Fruit fly (Drosophila melanogaster) whole organism, embryonic: ENCODE data around the gene Tsc1.

Source experiments
- Ada2b ChIP-seq: fragments of 200-800 bp; sonication (Bioruptor generic); IDR thresholded peaks from 2 replicates; pipeline ENCODE4 v1.3.6; 2022; ENCODE audit warnings: missing biosample characterization, missing genetic modification characterization
- Antp ChIP-seq: fragments of 200-800 bp; sonication (Bioruptor generic); optimal IDR thresholded peaks from 3 replicates; lab custom pipeline; 2016; ENCODE audit warnings: missing biosample characterization, missing genetic modification characterization
- Atf-2 ChIP-seq: fragments of 200-800 bp; sonication (Bioruptor generic); optimal IDR thresholded peaks from 2 replicates; lab custom pipeline; 2016; ENCODE audit warnings: missing biosample characterization, missing genetic modification characterization
- Awh ChIP-seq: fragments of 200-800 bp; sonication (Bioruptor generic); IDR thresholded peaks from 2 replicates; pipeline ENCODE4, ENCODE4 v1.3.6; 2022; ENCODE audit warnings: missing biosample characterization, missing genetic modification characterization
- B-H2 ChIP-seq: fragments of 200-800 bp; sonication (Bioruptor generic); optimal IDR thresholded peaks from 2 replicates; lab custom pipeline; 2018; ENCODE audit warnings: missing biosample characterization, mild to moderate bottlenecking, missing genetic modification characterization
- Bdp1 ChIP-seq: fragments of 200-800 bp; sonication (Bioruptor generic); optimal IDR thresholded peaks from 3 replicates; lab custom pipeline; 2016; ENCODE audit warnings: missing biosample characterization, missing genetic modification characterization
- CG10543 ChIP-seq: fragments of 200-800 bp; sonication (Bioruptor generic); optimal IDR thresholded peaks from 3 replicates; lab custom pipeline; 2017; ENCODE audit warnings: missing biosample characterization, mild to moderate bottlenecking, missing genetic modification characterization, moderate library complexity
- CG10979 ChIP-seq: fragments of 200-800 bp; sonication (Bioruptor generic); optimal IDR thresholded peaks from 2 replicates; lab custom pipeline; 2018; ENCODE audit warnings: missing biosample characterization, mild to moderate bottlenecking, missing genetic modification characterization, moderate library complexity
- CG12071 ChIP-seq: fragments of 200-800 bp; sonication (Bioruptor generic); optimal IDR thresholded peaks from 3 replicates; lab custom pipeline; 2018; ENCODE audit warnings: missing biosample characterization, mild to moderate bottlenecking, missing genetic modification characterization
- CG12104 ChIP-seq: fragments of 200-800 bp; sonication (Bioruptor generic); optimal IDR thresholded peaks from 3 replicates; lab custom pipeline; 2016; ENCODE audit warnings: missing biosample characterization, missing genetic modification characterization
- CG12155 ChIP-seq: fragments of 200-800 bp; sonication (Bioruptor generic); optimal IDR thresholded peaks from 3 replicates; lab custom pipeline; 2016; ENCODE audit warnings: missing biosample characterization, missing genetic modification characterization
- CG1233 ChIP-seq: fragments of 200-800 bp; sonication (Bioruptor generic); optimal IDR thresholded peaks from 4 replicates; lab custom pipeline; 2018; ENCODE audit warnings: missing biosample characterization, mild to moderate bottlenecking, missing genetic modification characterization
- CG12391 ChIP-seq: fragments of 200-800 bp; sonication (Bioruptor generic); optimal IDR thresholded peaks from 3 replicates; lab custom pipeline; 2018; ENCODE audit warnings: missing biosample characterization, mild to moderate bottlenecking, missing genetic modification characterization, moderate library complexity
- CG13894 ChIP-seq: fragments of 200-800 bp; sonication (Bioruptor generic); optimal IDR thresholded peaks from 3 replicates; lab custom pipeline; 2018; ENCODE audit warnings: missing biosample characterization, mild to moderate bottlenecking, missing genetic modification characterization, moderate library complexity
- CG15269 ChIP-seq: fragments of 200-800 bp; sonication (Bioruptor generic); optimal IDR thresholded peaks from 2 replicates; lab custom pipeline; 2018; ENCODE audit warnings: missing biosample characterization, mild to moderate bottlenecking, missing genetic modification characterization, moderate library complexity
- CG1647 ChIP-seq: fragments of 200-800 bp; sonication (Bioruptor generic); optimal IDR thresholded peaks from 3 replicates; lab custom pipeline; 2016; ENCODE audit warnings: missing biosample characterization, missing genetic modification characterization
- CG18476 ChIP-seq: fragments of 200-800 bp; sonication (Bioruptor generic); optimal IDR thresholded peaks from 2 replicates; lab custom pipeline; 2016; ENCODE audit warnings: missing biosample characterization, mild to moderate bottlenecking, missing genetic modification characterization
- CG3838 ChIP-seq: fragments of 200-800 bp; sonication (Bioruptor generic); optimal IDR thresholded peaks from 3 replicates; lab custom pipeline; 2016; ENCODE audit warnings: missing biosample characterization, missing genetic modification characterization
- CG4404 ChIP-seq: fragments of 200-800 bp; sonication (Bioruptor generic); IDR thresholded peaks from 2 replicates; pipeline ENCODE4 v1.3.6; 2022; ENCODE audit warnings: missing biosample characterization, missing genetic modification characterization
- CG5953 ChIP-seq: fragments of 200-800 bp; sonication (Bioruptor generic); IDR thresholded peaks from 2 replicates; pipeline ENCODE4 v1.3.6; 2022; ENCODE audit warnings: missing biosample characterization, missing genetic modification characterization
- CG6654 ChIP-seq: fragments of 200-800 bp; sonication (Bioruptor generic); optimal IDR thresholded peaks from 2 replicates; lab custom pipeline; 2017; ENCODE audit warnings: missing biosample characterization, mild to moderate bottlenecking, missing genetic modification characterization
- CG6683 ChIP-seq: fragments of 200-800 bp; sonication (Bioruptor generic); optimal IDR thresholded peaks from 2 replicates; lab custom pipeline; 2017; ENCODE audit warnings: missing biosample characterization, mild to moderate bottlenecking, missing genetic modification characterization, missing genetic modification reagents
- CG6791 ChIP-seq: fragments of 200-800 bp; sonication (Bioruptor generic); IDR thresholded peaks from 3 replicates; pipeline ENCODE4 v1.3.6; 2022; ENCODE audit warnings: missing biosample characterization, missing genetic modification characterization; ENCODE audit not compliant: partially characterized antibody
- CG7745 ChIP-seq: fragments of 200-800 bp; sonication (Bioruptor generic); optimal IDR thresholded peaks from 2 replicates; lab custom pipeline; 2018; ENCODE audit warnings: missing biosample characterization, mild to moderate bottlenecking, missing genetic modification characterization, moderate library complexity
- CG7928 ChIP-seq: fragments of 200-800 bp; sonication (Bioruptor generic); optimal IDR thresholded peaks from 2 replicates; lab custom pipeline; 2017; ENCODE audit warnings: missing biosample characterization, mild to moderate bottlenecking, missing genetic modification characterization
- CG9215 ChIP-seq: fragments of 200-800 bp; sonication (Bioruptor generic); IDR thresholded peaks from 2 replicates; pipeline ENCODE4 v1.3.6; 2022; ENCODE audit warnings: missing biosample characterization, missing genetic modification characterization
- Doc2 ChIP-seq: fragments of 200-800 bp; sonication (Bioruptor generic); IDR thresholded peaks from 2 replicates; pipeline ENCODE4 v1.3.6; 2022; ENCODE audit warnings: missing biosample characterization, missing genetic modification characterization
- E2f1 ChIP-seq: fragments of 200-800 bp; sonication (Bioruptor generic); IDR thresholded peaks from 2 replicates; pipeline ENCODE4 v1.3.6; 2022; ENCODE audit warnings: missing biosample characterization, missing genetic modification characterization
- Gsc ChIP-seq: fragments of 200-800 bp; sonication (Bioruptor generic); IDR thresholded peaks from 2 replicates; pipeline ENCODE4 v1.3.6; 2022; ENCODE audit warnings: missing biosample characterization, missing genetic modification characterization
- HLH4C ChIP-seq: fragments of 200-800 bp; sonication (Bioruptor generic); IDR thresholded peaks from 3 replicates; pipeline ENCODE4 v1.3.6; 2022; ENCODE audit warnings: missing biosample characterization, missing genetic modification characterization; ENCODE audit not compliant: partially characterized antibody
- HmgD ChIP-seq: fragments of 200-800 bp; sonication (Bioruptor generic); optimal IDR thresholded peaks from 3 replicates; lab custom pipeline; 2016; ENCODE audit warnings: missing biosample characterization, missing genetic modification characterization
- Hr39 ChIP-seq: fragments of >200 bp; optimal IDR thresholded peaks from 2 replicates; lab custom pipeline; 2017
- Hsf ChIP-seq: fragments of 200-800 bp; sonication (Bioruptor generic); optimal IDR thresholded peaks from 3 replicates; lab custom pipeline; 2016; ENCODE audit warnings: missing biosample characterization, missing genetic modification characterization
- Mes4 ChIP-seq: fragments of 200-800 bp; sonication (Bioruptor generic); optimal IDR thresholded peaks from 2 replicates; lab custom pipeline; 2016; ENCODE audit warnings: missing biosample characterization, missing genetic modification characterization
- NfI ChIP-seq: fragments of 200-800 bp; sonication (Bioruptor generic); optimal IDR thresholded peaks from 3 replicates; lab custom pipeline; 2018; ENCODE audit warnings: missing biosample characterization, mild to moderate bottlenecking, missing genetic modification characterization, moderate library complexity
- Oli ChIP-seq: fragments of 200-800 bp; sonication (Bioruptor generic); optimal IDR thresholded peaks from 2 replicates; lab custom pipeline; 2018; ENCODE audit warnings: missing biosample characterization, mild to moderate bottlenecking, missing genetic modification characterization, moderate library complexity
- ac ChIP-seq: fragments of 200-800 bp; sonication (Bioruptor generic); optimal IDR thresholded peaks from 3 replicates; lab custom pipeline; 2017; ENCODE audit warnings: missing biosample characterization, mild to moderate bottlenecking, missing genetic modification characterization
- bowl ChIP-seq: fragments of 200-800 bp; sonication (Bioruptor generic); IDR thresholded peaks from 2 replicates; pipeline ENCODE4 v1.3.6; 2022; ENCODE audit warnings: missing biosample characterization, missing genetic modification characterization
- btn ChIP-seq: fragments of 200-800 bp; sonication (Bioruptor generic); optimal IDR thresholded peaks from 2 replicates; lab custom pipeline; 2016; ENCODE audit warnings: missing biosample characterization, missing genetic modification characterization
- cg ChIP-seq: fragments of 200-800 bp; sonication (Bioruptor generic); optimal IDR thresholded peaks from 3 replicates; lab custom pipeline; 2019; ENCODE audit warnings: missing biosample characterization, mild to moderate bottlenecking, missing genetic modification characterization, moderate library complexity
- chm ChIP-seq: fragments of 200-800 bp; sonication (Bioruptor generic); IDR thresholded peaks from 2 replicates; pipeline ENCODE4 v1.3.6; 2022; ENCODE audit warnings: missing biosample characterization, missing genetic modification characterization
- dpn ChIP-seq, 2 experiments: fragments of 200-800 bp; sonication (Bioruptor generic); optimal IDR thresholded peaks; 3 replicates each; lab custom pipeline; 2016; ENCODE audit warnings: missing biosample characterization in 2 of 2, missing genetic modification characterization in 2 of 2
- dysf ChIP-seq: fragments of 200-800 bp; sonication (Bioruptor generic); IDR thresholded peaks from 3 replicates; pipeline ENCODE4 v1.3.6; 2022; ENCODE audit warnings: missing biosample characterization, missing genetic modification characterization
- ems ChIP-seq: fragments of 200-800 bp; sonication (Bioruptor generic); optimal IDR thresholded peaks from 3 replicates; lab custom pipeline; 2016; ENCODE audit warnings: missing biosample characterization, missing genetic modification characterization
- fd96Cb ChIP-seq: fragments of 200-800 bp; sonication (Bioruptor generic); optimal IDR thresholded peaks from 2 replicates; lab custom pipeline; 2018; ENCODE audit warnings: missing biosample characterization, mild to moderate bottlenecking, missing genetic modification characterization, moderate library complexity
- grn ChIP-seq: fragments of 200-800 bp; sonication (Bioruptor generic); optimal IDR thresholded peaks from 3 replicates; lab custom pipeline; 2017; ENCODE audit warnings: missing biosample characterization, missing genetic modification characterization
- her ChIP-seq: fragments of 200-800 bp; sonication (Bioruptor generic); optimal IDR thresholded peaks from 2 replicates; lab custom pipeline; 2016; ENCODE audit warnings: missing biosample characterization, missing genetic modification characterization
- lola ChIP-seq, 3 experiments: fragments of >200 bp in 2 of 3; fragments of 200-800 bp in 1 of 3; sonication (Bioruptor generic) in 1 of 3; optimal IDR thresholded peaks; 2 replicates each; lab custom pipeline; 2017 to 2019; ENCODE audit warnings: missing biosample characterization in 3 of 3, missing genetic modification characterization in 3 of 3, mild to moderate bottlenecking in 1 of 3, moderate library complexity in 1 of 3
- odd ChIP-seq: fragments of 200-800 bp; sonication (Bioruptor generic); optimal IDR thresholded peaks from 2 replicates; lab custom pipeline; 2017; ENCODE audit warnings: missing biosample characterization, mild to moderate bottlenecking, missing genetic modification characterization
- org-1 ChIP-seq: fragments of 200-800 bp; sonication (Bioruptor generic); optimal IDR thresholded peaks from 2 replicates; lab custom pipeline; 2017; ENCODE audit warnings: missing biosample characterization, missing genetic modification characterization
- twi ChIP-seq: fragments of 200-800 bp; optimal IDR thresholded peaks from 2 replicates; lab custom pipeline; 2019; ENCODE audit warnings: missing biosample characterization, mild to moderate bottlenecking, missing genetic modification characterization, moderate library complexity
- usp ChIP-seq: fragments of >200 bp; optimal IDR thresholded peaks from 2 replicates; lab custom pipeline; 2017; ENCODE audit warnings: missing biosample characterization, missing genetic modification characterization

Tsc1 gene

DNA sequence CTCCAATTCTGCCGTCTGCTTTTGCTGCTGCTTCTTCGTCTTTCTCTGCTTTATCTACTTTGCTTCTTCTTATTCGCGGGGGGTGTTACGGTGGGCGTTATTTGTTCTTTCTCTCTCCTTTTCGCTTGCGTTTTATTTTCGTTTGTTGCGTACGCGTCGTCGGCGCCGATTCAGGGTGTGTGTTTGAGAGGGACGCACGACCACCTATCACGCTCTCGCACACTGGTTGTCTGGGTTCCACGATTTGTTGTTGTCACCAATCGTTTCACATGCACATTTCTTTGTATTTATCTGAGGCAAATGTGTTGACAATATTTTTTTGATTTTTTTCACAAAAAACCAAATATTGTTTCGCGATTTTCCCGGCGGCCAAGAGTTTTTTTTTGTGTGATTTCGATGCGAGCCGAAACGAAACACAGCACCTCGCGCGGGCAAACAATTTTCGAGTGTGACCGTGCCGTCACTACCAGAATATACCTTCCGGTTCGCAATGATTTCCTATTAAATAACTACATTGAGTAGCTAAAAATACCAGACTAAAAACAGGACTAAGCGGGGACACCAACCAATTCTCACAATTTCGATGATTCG, 24.7 kb upstream of the Tsc1 start, which contains the start of gene Syx1A (continued):
- TF ChIP-seq fd96Cb (no peak), Bdp1 (GFP tag; lab: Kevin White, UChicago) (no peak), CG12155 (GFP tag; lab: Kevin White, UChicago) (no peak), CG6654 (no peak), CG6683 (no peak), NfI (GFP tag; lab: Kevin White, UChicago) (peak; percentile 29), cg (GFP tag; lab: Kevin White, UChicago) (no peak), twi (tag; lab: Kevin White, UChicago) (no peak), odd (GFP tag; lab: Kevin White, UChicago) (peak; percentile 34), org-1 (no peak), ems (GFP tag; lab: Kevin White, UChicago) (no peak), her (GFP tag; lab: Kevin White, UChicago) (peak; percentile 23), CG13894 (no peak), CG6791 (GFP tag; lab: Robert Waterston, UW) (no peak), Antp (GFP tag; lab: Kevin White, UChicago) (no peak), CG12104 (GFP tag; lab: Kevin White, UChicago) (no peak), chm (no peak), CG12071 (GFP tag; lab: Kevin White, UChicago) (peak; percentile 22), CG1233 (peak; percentile 11), Oli (tag; lab: Kevin White, UChicago) (no peak), CG4404 (GFP tag; lab: Robert Waterston, UW) (no peak), grn (GFP tag; lab: Kevin White, UChicago) (no peak), dpn (GFP tag; optimal IDR thresholded peaks at IDR 0.05; lab: Kevin White, UChicago) (peak in 1 of 2 experiments; percentile 6), usp (GFP tag; lab: Kevin White, UChicago) (no peak), CG15269 (tag; lab: Kevin White, UChicago) (peak; percentile 33), CG9215 (GFP tag; lab: Robert Waterston, UW) (no peak), bowl (GFP tag; lab: Robert Waterston, UW) (no peak), B-H2 (no peak), CG18476 (GFP tag; lab: Kevin White, UChicago) (no peak), E2f1 (no peak), CG10543 (GFP tag; lab: Kevin White, UChicago) (peak; percentile 68), CG3838 (peak; percentile 65), Gsc (no peak), Awh (GFP tag; lab: Robert Waterston, UW) (no peak), Mes4 (GFP tag; lab: Kevin White, UChicago) (no peak), HLH4C (GFP tag; lab: Robert Waterston, UW) (no peak), CG12391 (tag; lab: Kevin White, UChicago) (no peak), dysf (GFP tag; lab: Robert Waterston, UW) (no peak), Ada2b (GFP tag; lab: Robert Waterston, UW) (no peak), ac (no peak), CG5953 (no peak), Doc2 (GFP tag; lab: Robert Waterston, UW) (no peak), Hsf (GFP tag; lab: Kevin White, UChicago) (peak; percentile 19), lola (GFP tag; optimal IDR thresholded peaks at IDR 0.05; lab: Kevin White, UChicago) (no peak), CG7745 (tag; lab: Kevin White, UChicago) (no peak), CG1647 (no peak), CG10979 (tag; lab: Kevin White, UChicago) (no peak), Atf-2 (GFP tag; lab: Kevin White, UChicago) (no peak), CG7928 (GFP tag; lab: Kevin White, UChicago) (no peak), btn (GFP tag; lab: Kevin White, UChicago) (no peak), HmgD (GFP tag; lab: Kevin White, UChicago) (peak; percentile 1), Hr39 (lab: Kevin White, UChicago) (no peak)
